Worm (Caenorhabditis elegans) whole organism, L4/young adult: ENCODE data around the gene gspd-1.
"Not testable (repeated sequence)": the region's sequence is repeated elsewhere in the genome, so short reads cannot be mapped to it uniquely, and the experiment has no call there.

ENCODE experiments used
- W03F9.2 ChIP-seq: fragments of 150-350 bp; optimal IDR thresholded peaks from 2 replicates; lab custom pipeline; 2014; ENCODE audit warnings: missing biosample characterization, missing genetic modification characterization
- dao-5 ChIP-seq: sonication (generic microtip); optimal IDR thresholded peaks from 2 replicates; lab custom pipeline; 2016; ENCODE audit warnings: missing genotype, missing genetic modification characterization, moderate library complexity, missing compliant biosample characterization
- him-1 ChIP-seq: sonication (generic microtip); optimal IDR thresholded peaks from 2 replicates; lab custom pipeline; 2016; ENCODE audit warnings: missing genotype, missing genetic modification reagents, missing genetic modification characterization, missing compliant biosample characterization

gspd-1 gene

DNA sequence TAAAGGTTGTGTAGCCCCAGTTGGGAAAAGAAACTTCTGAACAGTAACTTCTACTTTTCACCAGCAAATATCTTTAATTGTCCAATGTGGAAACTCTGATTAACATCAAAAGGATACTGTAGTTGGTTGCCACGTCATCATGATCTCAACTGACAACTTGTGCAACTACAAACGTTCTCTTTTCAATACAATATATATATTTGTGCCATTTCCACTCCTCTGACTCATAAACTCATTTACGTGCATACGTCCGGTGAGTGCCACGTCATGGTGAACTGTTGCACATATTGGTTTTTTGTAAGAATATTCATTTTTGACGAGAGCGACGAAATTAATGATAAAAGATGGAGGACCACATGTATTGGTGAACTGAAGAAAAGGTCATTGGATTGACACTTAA lies 9.4 kb upstream of the gspd-1 start:
- TF ChIP-seq W03F9.2 (tag; lab: Kevin White, UChicago) (no peak), dao-5 (tag; lab: Kevin White, UChicago) (no peak), him-1 (no peak)

DNA sequence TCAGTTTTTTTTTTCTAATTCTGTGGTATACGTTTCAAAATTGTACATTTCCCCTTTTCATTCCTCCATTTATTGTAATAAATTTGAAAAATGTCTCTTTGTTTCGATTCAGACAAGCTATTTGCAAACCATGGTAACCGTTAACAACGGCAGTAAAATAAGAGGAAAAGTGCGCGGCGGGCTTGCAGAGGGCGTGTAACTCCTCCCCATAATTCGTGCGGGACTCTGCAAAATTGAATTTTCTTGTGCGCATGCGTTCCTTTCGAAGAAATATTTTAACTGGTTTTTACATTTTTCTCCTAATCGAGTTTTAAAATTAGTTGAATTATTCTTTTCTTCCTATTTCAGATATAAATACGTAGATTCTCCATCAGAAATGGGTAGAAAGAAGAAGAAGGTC lies 6.6 kb upstream of the gspd-1 start, which contains the start of gene znf-207:
Gene znf-207, plus strand, starts transcription at position 349 of the 400 bp plus-strand sequence.
- peak; percentile 49 for TF ChIP-seq W03F9.2 (tag; lab: Kevin White, UChicago)
- no peak for TF ChIP-seq him-1

- no peak for TF ChIP-seq W03F9.2 (tag; lab: Kevin White, UChicago)
- TF ChIP-seq him-1: no peak
- no peak for TF ChIP-seq dao-5 (tag; lab: Kevin White, UChicago)
Measured at ce11 chrIV:11311484-11311883, 5.7 kb upstream of the gspd-1 start.

DNA sequence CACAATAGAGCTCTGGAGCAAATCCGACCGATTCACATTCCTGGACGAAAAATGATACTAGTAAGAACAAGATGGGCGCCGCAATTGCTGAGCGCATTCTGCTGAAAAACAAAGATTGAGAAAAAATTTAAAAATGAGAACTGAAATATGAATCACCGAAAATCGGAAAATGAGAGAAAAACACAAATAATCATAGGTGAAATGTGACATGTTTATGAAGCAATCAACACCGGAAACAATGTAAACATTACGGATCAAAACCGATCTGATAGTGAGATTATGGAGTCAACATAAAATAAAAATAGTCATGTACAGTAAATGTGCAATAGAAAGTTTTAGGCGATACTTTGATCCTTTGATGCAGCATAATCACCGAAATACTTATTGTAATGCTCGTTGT lies 3.3 kb upstream of the gspd-1 start, which contains the start of gene dnj-2:
Gene dnj-2, minus strand, starts transcription at position 101 of the 400 bp plus-strand sequence.
- no peak for TF ChIP-seq W03F9.2 (tag; lab: Kevin White, UChicago)
- TF ChIP-seq him-1: no peak
- TF ChIP-seq dao-5 (tag; lab: Kevin White, UChicago): no peak

DNA sequence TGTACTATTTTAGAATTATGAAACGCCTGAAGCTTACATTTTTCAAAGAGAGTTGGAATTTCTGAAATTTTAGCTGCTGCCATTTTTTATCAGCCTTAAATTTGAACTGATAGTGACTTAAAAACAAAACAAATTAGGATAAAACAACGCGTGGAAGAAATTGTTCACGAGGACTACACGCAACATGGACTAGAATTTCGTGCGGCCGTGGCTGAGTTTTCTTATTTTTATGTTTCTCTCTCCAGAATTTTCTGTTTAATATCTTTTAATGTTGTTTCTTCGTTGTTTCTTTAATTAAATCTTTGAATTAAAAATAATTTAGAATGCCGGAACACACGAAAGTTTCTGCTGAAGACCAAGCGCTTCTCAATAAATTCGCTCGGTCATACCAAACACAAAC lies 2.3 kb upstream of the gspd-1 start, which contains the start of the genes B0035.3, B0035.22 and pfd-4:
Gene B0035.3, minus strand, starts transcription at position 114 of the 400 bp plus-strand sequence.
Gene B0035.22, plus strand, starts transcription at position 269 of the 400 bp plus-strand sequence.
Gene pfd-4, plus strand, starts transcription at position 323 of the 400 bp plus-strand sequence.
- peak; percentile 81 for TF ChIP-seq W03F9.2 (tag; lab: Kevin White, UChicago)
- no peak for TF ChIP-seq him-1

- no peak for TF ChIP-seq him-1
- no peak for TF ChIP-seq dao-5 (tag; lab: Kevin White, UChicago)
- TF ChIP-seq W03F9.2 (tag; lab: Kevin White, UChicago): no peak
Measured at ce11 chrIV:11315688-11316087, 1.5 kb upstream of the gspd-1 start.

- no peak for TF ChIP-seq W03F9.2 (tag; lab: Kevin White, UChicago)
- TF ChIP-seq dao-5 (tag; lab: Kevin White, UChicago): no peak
- TF ChIP-seq him-1: no peak
Measured at ce11 chrIV:11316106-11316505, 1.1 kb upstream of the gspd-1 start.

- no peak for TF ChIP-seq W03F9.2 (tag; lab: Kevin White, UChicago)
- no peak for TF ChIP-seq dao-5 (tag; lab: Kevin White, UChicago)
- TF ChIP-seq him-1: no peak
Measured at ce11 chrIV:11316640-11317039, 579 bp upstream of the gspd-1 start.

DNA sequence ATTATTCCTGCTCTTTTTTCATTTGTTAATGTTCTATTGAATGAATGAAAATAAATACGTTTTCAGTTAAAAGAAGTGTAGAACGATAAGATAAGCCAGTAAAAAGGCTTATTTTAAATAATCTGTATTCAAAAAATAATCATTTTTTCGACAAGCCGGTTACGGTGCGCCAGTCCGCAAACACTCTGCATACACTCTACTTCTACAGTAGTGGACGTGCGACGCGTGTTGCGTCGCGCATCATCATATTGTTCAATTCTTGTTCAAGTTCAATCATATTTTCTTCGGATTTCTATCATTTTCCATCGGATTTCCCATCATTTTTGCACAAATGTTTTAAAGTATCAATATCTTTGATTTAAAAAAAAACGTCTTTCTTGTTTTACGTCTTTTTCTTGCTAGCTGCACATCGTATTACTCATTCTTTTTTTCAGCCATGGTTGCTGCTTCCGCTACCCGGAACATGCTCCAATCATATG lies 2.7 kb downstream of the gspd-1 start, which contains the start of gene B0035.18:
Gene B0035.18, plus strand, starts transcription at position 429 of the 479 bp plus-strand sequence.
- TF ChIP-seq him-1 (no peak), W03F9.2 (tag; lab: Kevin White, UChicago) (no peak), dao-5 (tag; lab: Kevin White, UChicago) (no peak)

DNA sequence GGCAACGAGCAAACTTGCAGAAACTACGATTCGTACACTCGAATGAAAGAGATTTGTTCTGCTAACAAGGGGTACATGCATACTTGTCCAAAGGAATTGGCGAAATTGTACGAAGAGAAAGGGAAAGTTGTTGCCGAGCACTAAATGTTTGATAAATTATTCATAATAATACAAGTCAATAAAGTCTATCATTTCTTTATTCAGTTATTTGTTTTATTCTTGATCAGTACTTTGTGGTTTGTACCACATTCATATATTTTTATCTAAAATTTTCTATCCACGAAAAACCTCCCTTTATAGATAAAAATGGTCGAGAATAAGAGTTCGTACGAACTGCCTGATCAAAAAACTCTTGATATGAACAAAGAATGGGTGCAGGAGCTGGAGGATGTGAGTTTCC lies 3.3 kb downstream of the gspd-1 start, which contains the start of gene edg-1:
Gene edg-1, plus strand, starts transcription at position 301 of the 400 bp plus-strand sequence.
- TF ChIP-seq W03F9.2 (tag; lab: Kevin White, UChicago) (no peak), dao-5 (tag; lab: Kevin White, UChicago) (no peak), him-1 (no peak)

DNA sequence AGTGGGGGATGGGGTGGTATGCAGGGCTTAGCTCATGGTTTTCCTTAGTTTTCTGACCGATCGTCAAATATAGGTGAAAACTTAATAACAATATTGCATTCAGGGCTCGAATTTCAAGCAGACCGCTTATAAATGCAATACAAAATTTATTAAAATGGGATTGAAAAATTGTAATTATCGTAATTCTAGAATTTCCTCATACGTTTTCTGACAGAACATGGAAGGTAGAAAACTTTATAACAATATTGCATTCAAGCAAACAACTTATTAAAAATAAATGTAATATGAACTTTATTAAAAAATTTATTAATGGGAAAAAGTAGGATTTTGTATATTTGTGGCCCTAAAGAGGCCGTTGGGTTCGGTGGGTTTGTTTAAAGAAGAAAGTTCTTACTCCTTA lies 6.4 kb downstream of the gspd-1 start:
- TF ChIP-seq him-1: no peak
- no peak for TF ChIP-seq W03F9.2 (tag; lab: Kevin White, UChicago)
- no peak for TF ChIP-seq dao-5 (tag; lab: Kevin White, UChicago)

ce11 chrIV:11324741-11325140 lies 7.5 kb downstream of the gspd-1 start, which contains the start of gene his-48:
Gene his-48, plus strand, starts transcription at chrIV:11324745.
- TF ChIP-seq him-1; dao-5 (tag; lab: Kevin White, UChicago); W03F9.2 (tag; lab: Kevin White, UChicago): not testable (repeated sequence)

DNA sequence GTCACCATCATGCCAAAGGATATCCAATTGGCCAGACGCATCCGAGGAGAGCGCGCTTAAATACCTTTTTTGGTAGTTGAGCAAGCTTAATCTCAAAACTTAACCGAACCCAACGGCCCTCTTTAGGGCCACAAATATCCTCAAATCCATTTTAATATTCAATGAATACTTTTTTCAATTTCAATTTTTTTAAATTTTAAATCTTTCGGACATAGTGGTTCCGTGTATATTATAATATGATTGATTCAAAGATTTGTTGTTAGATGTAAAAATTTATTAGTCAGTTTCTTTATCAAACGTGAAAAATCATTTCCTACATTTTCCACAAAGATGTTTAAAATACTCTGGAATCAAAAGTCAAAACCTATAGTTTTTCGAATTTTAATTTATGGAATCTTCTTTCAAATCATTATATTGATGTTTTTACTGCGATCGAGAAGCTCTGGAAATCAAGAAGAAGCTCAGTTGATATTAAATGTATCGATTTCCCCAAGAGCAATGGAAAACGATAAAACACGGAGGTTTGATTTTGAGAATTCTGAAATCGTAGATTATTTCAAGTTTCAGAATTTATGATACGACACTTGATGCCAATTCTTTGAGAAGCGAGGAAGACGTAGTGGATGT lies 9.8 kb downstream of the gspd-1 start, which contains the start of gene B0035.21:
Gene B0035.21, plus strand, starts transcription at position 322 of the 627 bp plus-strand sequence.
- TF ChIP-seq him-1 (no peak), dao-5 (tag; lab: Kevin White, UChicago) (no peak), W03F9.2 (tag; lab: Kevin White, UChicago) (no peak)

DNA sequence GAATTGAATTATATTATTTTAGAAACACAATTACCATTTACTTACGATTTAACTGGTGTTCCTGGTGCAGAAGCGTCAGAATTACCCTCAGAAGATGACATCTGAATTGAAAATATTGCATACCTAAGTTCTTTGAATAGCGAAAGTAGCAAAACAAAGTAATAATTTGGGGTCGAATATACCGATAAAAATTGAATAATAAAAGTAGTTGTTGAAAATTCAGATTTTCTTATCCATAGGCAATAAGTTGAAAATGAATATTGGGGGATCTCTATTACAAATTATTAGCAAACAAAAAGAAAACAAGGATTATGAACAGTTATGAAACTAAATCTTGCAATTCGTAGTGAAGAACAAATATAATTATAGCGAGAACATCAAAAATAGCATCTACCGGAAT lies 12.1 kb downstream of the gspd-1 start, which contains the start of gene leo-1:
Gene leo-1, minus strand, starts transcription at position 101 of the 400 bp plus-strand sequence.
- TF ChIP-seq dao-5 (tag; lab: Kevin White, UChicago) (no peak), W03F9.2 (tag; lab: Kevin White, UChicago) (no peak), him-1 (no peak)
